Worm (Caenorhabditis elegans) whole organism, late embryonic: ENCODE results near the gene acs-22.
A peak's percentile ranks its signal among the peaks of the same experiment; 100 is the strongest.

Source experiments
- C08G9.2 ChIP-seq: sonication (generic microtip); optimal IDR thresholded peaks from 2 replicates; lab custom pipeline; 2016; ENCODE audit warnings: mild to moderate bottlenecking, missing genetic modification characterization, moderate library complexity, missing compliant biosample characterization
- C38D4.7 ChIP-seq: fragments of 200-800 bp; sonication (Bioruptor generic); optimal IDR thresholded peaks from 2 replicates; lab custom pipeline; 2018; ENCODE audit warnings: mild to moderate bottlenecking, missing genetic modification characterization, moderate library complexity, missing compliant biosample characterization
- F13H6.1 ChIP-seq: sonication (generic microtip); optimal IDR thresholded peaks from 2 replicates; lab custom pipeline; 2016; ENCODE audit warnings: missing genetic modification characterization, missing compliant biosample characterization
- K02D7.2 ChIP-seq: sonication (generic microtip); optimal IDR thresholded peaks from 2 replicates; lab custom pipeline; 2017; ENCODE audit warnings: mild to moderate bottlenecking, missing genetic modification characterization, missing compliant biosample characterization
- K09A11.1 ChIP-seq: sonication (generic microtip); optimal IDR thresholded peaks from 2 replicates; lab custom pipeline; 2017; ENCODE audit warnings: antibody characterized with exemption, mild to moderate bottlenecking, missing genetic modification characterization, missing compliant biosample characterization; ENCODE audit not compliant: insufficient read depth
- T23F11.4 ChIP-seq: fragments of 200-800 bp; sonication (Bioruptor generic); optimal IDR thresholded peaks from 2 replicates; lab custom pipeline; 2018; ENCODE audit warnings: mild to moderate bottlenecking, missing genetic modification characterization, missing compliant biosample characterization
- ahr-1 ChIP-seq: sonication (generic microtip); optimal IDR thresholded peaks from 2 replicates; lab custom pipeline; 2016; ENCODE audit warnings: missing genetic modification characterization, missing compliant biosample characterization
- ama-1 ChIP-seq: fragments of 150-350 bp; optimal IDR thresholded peaks from 2 replicates; lab custom pipeline; 2014
- ceh-14 ChIP-seq: sonication (generic microtip); optimal IDR thresholded peaks from 2 replicates; lab custom pipeline; 2016; ENCODE audit warnings: missing genotype, missing genetic modification characterization, missing compliant biosample characterization
- ceh-18 ChIP-seq: sonication (generic microtip); optimal IDR thresholded peaks from 2 replicates; lab custom pipeline; 2016; ENCODE audit warnings: missing genetic modification characterization, missing compliant biosample characterization
- ceh-22 ChIP-seq: sonication (generic microtip); optimal IDR thresholded peaks from 2 replicates; lab custom pipeline; 2017; ENCODE audit warnings: missing biosample characterization, missing genetic modification characterization
- ceh-24 ChIP-seq: sonication (generic microtip); optimal IDR thresholded peaks from 2 replicates; lab custom pipeline; 2016; ENCODE audit warnings: mild to moderate bottlenecking, missing genetic modification characterization, missing compliant biosample characterization
- ceh-31 ChIP-seq: sonication (generic microtip); optimal IDR thresholded peaks from 2 replicates; lab custom pipeline; 2016; ENCODE audit warnings: missing genetic modification characterization, missing compliant biosample characterization
- ceh-34 ChIP-seq: sonication (generic microtip); optimal IDR thresholded peaks from 2 replicates; lab custom pipeline; 2016; ENCODE audit warnings: mild to moderate bottlenecking, missing genetic modification characterization, missing compliant biosample characterization
- ceh-45 ChIP-seq: fragments of 200-800 bp; sonication (Bioruptor generic); IDR thresholded peaks from 2 replicates; pipeline ENCODE4 v1.3.6; 2022; ENCODE audit warnings: missing genetic modification reagents, missing genetic modification characterization, missing compliant biosample characterization
- ceh-48 ChIP-seq: sonication (generic microtip); optimal IDR thresholded peaks from 2 replicates; lab custom pipeline; 2016; ENCODE audit warnings: missing genetic modification characterization, inconsistent platforms, missing compliant biosample characterization
- ceh-6 ChIP-seq: fragments of 200-800 bp; sonication (Bioruptor generic); optimal IDR thresholded peaks from 2 replicates; lab custom pipeline; 2018; ENCODE audit warnings: mild to moderate bottlenecking, missing genetic modification characterization, missing compliant biosample characterization
- ceh-9 ChIP-seq: sonication (generic microtip); optimal IDR thresholded peaks from 2 replicates; lab custom pipeline; 2016; ENCODE audit warnings: mild to moderate bottlenecking, missing genetic modification characterization, inconsistent platforms, missing compliant biosample characterization
- che-1 ChIP-seq: sonication (generic microtip); optimal IDR thresholded peaks from 2 replicates; lab custom pipeline; 2016; ENCODE audit warnings: mild to moderate bottlenecking, missing genetic modification characterization, missing compliant biosample characterization
- dmd-4 ChIP-seq: sonication (generic microtip); optimal IDR thresholded peaks from 2 replicates; lab custom pipeline; 2016; ENCODE audit warnings: borderline replicate concordance, missing genetic modification characterization, missing compliant biosample characterization
- dve-1 ChIP-seq: sonication (generic microtip); optimal IDR thresholded peaks from 2 replicates; lab custom pipeline; 2017; ENCODE audit warnings: antibody characterized with exemption, mild to moderate bottlenecking, missing genetic modification characterization, missing compliant biosample characterization
- elt-2 ChIP-seq: sonication (generic microtip); optimal IDR thresholded peaks from 2 replicates; lab custom pipeline; 2016; ENCODE audit warnings: missing genetic modification reagents, missing genetic modification characterization, missing compliant biosample characterization
- elt-4 ChIP-seq: sonication (generic microtip); optimal IDR thresholded peaks from 2 replicates; lab custom pipeline; 2016; ENCODE audit warnings: missing genetic modification characterization, missing compliant biosample characterization
- ets-4 ChIP-seq: sonication (generic microtip); optimal IDR thresholded peaks from 2 replicates; lab custom pipeline; 2016; ENCODE audit warnings: missing genetic modification characterization, missing compliant biosample characterization
- eyg-1 ChIP-seq: sonication (generic microtip); optimal IDR thresholded peaks from 2 replicates; lab custom pipeline; 2016; ENCODE audit warnings: missing genotype, missing genetic modification characterization, missing compliant biosample characterization
- fax-1 ChIP-seq: sonication (generic microtip); optimal IDR thresholded peaks from 2 replicates; lab custom pipeline; 2016; ENCODE audit warnings: missing genotype, missing genetic modification characterization, missing compliant biosample characterization
- fkh-10 ChIP-seq: fragments of 150-350 bp; optimal IDR thresholded peaks from 2 replicates; lab custom pipeline; 2014; ENCODE audit warnings: missing biosample characterization, missing genetic modification reagents, missing genetic modification characterization
- fkh-6 ChIP-seq: sonication (generic microtip); optimal IDR thresholded peaks from 2 replicates; lab custom pipeline; 2016; ENCODE audit warnings: missing genetic modification characterization, missing compliant biosample characterization
- gmeb-2 ChIP-seq: sonication (generic microtip); optimal IDR thresholded peaks from 2 replicates; lab custom pipeline; 2016; ENCODE audit warnings: missing genetic modification characterization, inconsistent platforms, missing compliant biosample characterization
- hlh-15 ChIP-seq: sonication (generic microtip); optimal IDR thresholded peaks from 2 replicates; lab custom pipeline; 2016; ENCODE audit warnings: missing genetic modification characterization, missing compliant biosample characterization
- hlh-30 ChIP-seq: sonication (generic microtip); optimal IDR thresholded peaks from 2 replicates; lab custom pipeline; 2017; ENCODE audit warnings: antibody characterized with exemption, missing genetic modification characterization, missing compliant biosample characterization; ENCODE audit not compliant: insufficient read depth
- hlh-6 ChIP-seq: sonication (generic microtip); optimal IDR thresholded peaks from 2 replicates; lab custom pipeline; 2016; ENCODE audit warnings: missing genotype, missing genetic modification characterization, missing compliant biosample characterization
- lin-11 ChIP-seq: fragments of 200-800 bp; sonication (Bioruptor generic); optimal IDR thresholded peaks from 2 replicates; lab custom pipeline; 2018; ENCODE audit warnings: mild to moderate bottlenecking, missing genetic modification characterization, missing compliant biosample characterization
- madf-2 ChIP-seq: sonication (generic microtip); optimal IDR thresholded peaks from 2 replicates; lab custom pipeline; 2017; ENCODE audit warnings: missing genetic modification characterization, missing compliant biosample characterization
- mec-3 ChIP-seq: sonication (generic microtip); optimal IDR thresholded peaks from 2 replicates; lab custom pipeline; 2016; ENCODE audit warnings: borderline replicate concordance, missing genetic modification characterization, missing compliant biosample characterization
- nhr-232 ChIP-seq: sonication (generic microtip); optimal IDR thresholded peaks from 2 replicates; lab custom pipeline; 2016; ENCODE audit warnings: missing genetic modification characterization, missing compliant biosample characterization
- npax-4 ChIP-seq: sonication (generic microtip); optimal IDR thresholded peaks from 2 replicates; lab custom pipeline; 2016; ENCODE audit warnings: missing genetic modification characterization, missing compliant biosample characterization
- odd-2 ChIP-seq: sonication (generic microtip); optimal IDR thresholded peaks from 2 replicates; lab custom pipeline; 2017; ENCODE audit warnings: antibody characterized with exemption, mild to moderate bottlenecking, missing genetic modification characterization, missing compliant biosample characterization
- pag-3 ChIP-seq: sonication (generic microtip); optimal IDR thresholded peaks from 2 replicates; lab custom pipeline; 2016; ENCODE audit warnings: missing compliant biosample characterization, missing genetic modification characterization, borderline replicate concordance
- pat-9 ChIP-seq: fragments of 200-800 bp; sonication (Bioruptor generic); optimal IDR thresholded peaks from 2 replicates; lab custom pipeline; 2018; ENCODE audit warnings: mild to moderate bottlenecking, missing genetic modification characterization, moderate library complexity, missing compliant biosample characterization
- pha-2 ChIP-seq: sonication (generic microtip); optimal IDR thresholded peaks from 2 replicates; lab custom pipeline; 2017; ENCODE audit warnings: mild to moderate bottlenecking, missing genetic modification characterization, missing compliant biosample characterization
- pha-4 ChIP-seq: fragments of 150-350 bp; optimal IDR thresholded peaks from 2 replicates; lab custom pipeline; 2018; ENCODE audit warnings: missing biosample characterization, missing genetic modification reagents, missing genetic modification characterization
- pqm-1 ChIP-seq: sonication (generic microtip); optimal IDR thresholded peaks from 2 replicates; lab custom pipeline; 2016; ENCODE audit warnings: missing genetic modification characterization, missing compliant biosample characterization
- ref-2 ChIP-seq: sonication (generic microtip); optimal IDR thresholded peaks from 2 replicates; lab custom pipeline; 2016; ENCODE audit warnings: missing genetic modification characterization, missing compliant biosample characterization
- rnt-1 ChIP-seq: sonication (generic microtip); optimal IDR thresholded peaks from 2 replicates; lab custom pipeline; 2016; ENCODE audit warnings: missing genetic modification characterization, missing compliant biosample characterization
- sox-2 ChIP-seq: fragments of 200-800 bp; sonication (Bioruptor generic); IDR thresholded peaks from 2 replicates; pipeline ENCODE4 v1.3.6; 2022; ENCODE audit warnings: missing genetic modification reagents, missing genetic modification characterization, missing compliant biosample characterization
- syd-9 ChIP-seq: sonication (generic microtip); optimal IDR thresholded peaks from 2 replicates; lab custom pipeline; 2016; ENCODE audit warnings: mild to moderate bottlenecking, missing genetic modification characterization, moderate library complexity, missing compliant biosample characterization
- tbx-2 ChIP-seq: sonication (generic microtip); optimal IDR thresholded peaks from 2 replicates; lab custom pipeline; 2016; ENCODE audit warnings: missing genetic modification characterization, missing compliant biosample characterization
- ttx-3 ChIP-seq: sonication (generic microtip); optimal IDR thresholded peaks from 2 replicates; lab custom pipeline; 2016; ENCODE audit warnings: missing genetic modification reagents, missing genetic modification characterization, missing compliant biosample characterization
- unc-3 ChIP-seq, 2 experiments: fragments of 200-800 bp in 1 of 2; sonication (Bioruptor generic) in 1 of 2; sonication (generic microtip) in 1 of 2; conservative IDR thresholded peaks in 1 of 2; optimal IDR thresholded peaks in 1 of 2; 2 replicates each; pipeline versions ENCODE4 v1.3.6 to Lab custom; 2016 to 2022; ENCODE audit warnings: missing compliant biosample characterization in 2 of 2, missing genetic modification characterization in 2 of 2, missing genetic modification reagents in 1 of 2
- unc-55 ChIP-seq: sonication (generic microtip); optimal IDR thresholded peaks from 2 replicates; lab custom pipeline; 2017; ENCODE audit warnings: missing biosample characterization, missing genetic modification reagents, missing genetic modification characterization
- unc-86 ChIP-seq: sonication (generic microtip); optimal IDR thresholded peaks from 2 replicates; lab custom pipeline; 2016; ENCODE audit warnings: missing genetic modification characterization, missing compliant biosample characterization
- zip-5 ChIP-seq: sonication (generic microtip); optimal IDR thresholded peaks from 2 replicates; lab custom pipeline; 2016; ENCODE audit warnings: missing genetic modification characterization, missing compliant biosample characterization
- ztf-16 ChIP-seq: sonication (generic microtip); optimal IDR thresholded peaks from 2 replicates; lab custom pipeline; 2017; ENCODE audit warnings: missing genetic modification characterization, missing compliant biosample characterization

acs-22 gene

DNA sequence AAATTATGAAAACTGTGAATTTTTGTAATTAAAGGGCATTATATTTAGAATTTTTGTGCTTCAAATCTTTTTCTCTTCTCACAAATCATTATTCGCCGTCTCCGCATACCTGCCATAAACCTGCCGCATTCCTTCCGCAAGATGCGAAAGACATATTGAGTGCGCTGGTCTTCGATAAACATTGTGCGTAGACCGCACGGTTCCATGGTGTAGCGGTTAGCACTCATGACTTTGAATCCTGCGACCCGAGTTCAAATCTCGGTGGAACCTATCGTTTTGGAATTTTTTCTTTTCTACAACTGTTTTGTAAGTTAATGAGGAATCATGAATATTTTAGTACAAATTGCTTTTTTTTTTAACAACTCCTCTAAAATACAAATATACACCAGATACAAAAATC lies 5.5 kb upstream of the acs-22 start:
- no peak for TF ChIP-seq ahr-1 (tag; lab: Kevin White, UChicago)
- TF ChIP-seq ceh-45 (GFP tag; lab: Robert Waterston, UW), result no peak
- no peak for TF ChIP-seq madf-2 (tag; lab: Kevin White, UChicago)
- TF ChIP-seq che-1, result no peak
- peak; percentile 38 for TF ChIP-seq elt-2
- no peak for TF ChIP-seq ceh-9 (tag; lab: Kevin White, UChicago)
- TF ChIP-seq gmeb-2 (tag; lab: Kevin White, UChicago), result peak; percentile 4
- no peak for TF ChIP-seq unc-55
- no peak for TF ChIP-seq K02D7.2 (tag; lab: Kevin White, UChicago)
- no peak for TF ChIP-seq zip-5 (tag; lab: Kevin White, UChicago)
- TF ChIP-seq ama-1 (lab: Kevin White, UChicago), result no peak
- TF ChIP-seq ceh-31, result no peak
- peak; percentile 36 for TF ChIP-seq rnt-1 (tag; lab: Kevin White, UChicago)
- no peak for TF ChIP-seq ztf-16 (tag; lab: Kevin White, UChicago)
- TF ChIP-seq eyg-1 (tag; lab: Kevin White, UChicago), result no peak
- peak; percentile 27 for TF ChIP-seq hlh-30
- no peak for TF ChIP-seq ceh-14
- TF ChIP-seq C08G9.2 (tag; lab: Kevin White, UChicago), result no peak
- no peak for TF ChIP-seq pqm-1
- peak; percentile 49 for TF ChIP-seq unc-86 (tag; lab: Kevin White, UChicago)
- no peak for TF ChIP-seq sox-2 (GFP tag; lab: Robert Waterston, UW)
- TF ChIP-seq elt-4 (tag; lab: Kevin White, UChicago), result no peak
- TF ChIP-seq fkh-10 (GFP tag; lab: Kevin White, UChicago), result no peak
- no peak for TF ChIP-seq tbx-2 (tag; lab: Kevin White, UChicago)
- no peak for TF ChIP-seq syd-9
- no peak for TF ChIP-seq T23F11.4
- TF ChIP-seq pag-3, result no peak
- no peak for TF ChIP-seq F13H6.1 (tag; lab: Kevin White, UChicago)
- no peak for TF ChIP-seq C38D4.7 (GFP tag; lab: Kevin White, UChicago)
- no peak for TF ChIP-seq odd-2 (tag; lab: Kevin White, UChicago)
- TF ChIP-seq ceh-34 (tag; lab: Kevin White, UChicago), result no peak
- TF ChIP-seq fkh-6 (tag; lab: Kevin White, UChicago), result no peak
- TF ChIP-seq nhr-232 (tag; lab: Kevin White, UChicago), result peak; percentile 6
- TF ChIP-seq hlh-15, result no peak
- TF ChIP-seq pat-9 (tag; lab: Kevin White, UChicago), result no peak
- no peak for TF ChIP-seq fax-1 (tag; lab: Kevin White, UChicago)
- no peak for TF ChIP-seq lin-11 (tag; lab: Kevin White, UChicago)
- TF ChIP-seq ets-4, result no peak
- no peak for TF ChIP-seq npax-4 (tag; lab: Kevin White, UChicago)
- TF ChIP-seq ttx-3, result no peak
- TF ChIP-seq dmd-4 (tag; lab: Kevin White, UChicago), result no peak
- TF ChIP-seq ceh-24 (tag; lab: Kevin White, UChicago), result no peak
- no peak for TF ChIP-seq dve-1 (tag; lab: Kevin White, UChicago)
- no peak for TF ChIP-seq hlh-6 (tag; lab: Kevin White, UChicago)
- peak; percentile 28 for TF ChIP-seq ceh-6
- no peak for TF ChIP-seq mec-3 (tag; lab: Kevin White, UChicago)
- TF ChIP-seq K09A11.1, result no peak
- TF ChIP-seq ceh-18, result no peak
- TF ChIP-seq ceh-48 (tag; lab: Kevin White, UChicago), result no peak
- no peak for TF ChIP-seq unc-3 (GFP tag; conservative IDR thresholded peaks at IDR 0.05; lab: Robert Waterston, UW)
- no peak for TF ChIP-seq unc-3 (tag; optimal IDR thresholded peaks at IDR 0.05; lab: Kevin White, UChicago)
- TF ChIP-seq ref-2 (tag; lab: Kevin White, UChicago), result no peak
- TF ChIP-seq pha-2 (tag; lab: Kevin White, UChicago), result peak; percentile 41
- no peak for TF ChIP-seq ceh-22
- no peak for TF ChIP-seq pha-4 (tag; lab: Kevin White, UChicago)
